Worm (Caenorhabditis elegans) whole organism, L4/young adult: ENCODE data around the gene K09C4.2.

ENCODE experiments used
- W03F9.2 ChIP-seq: fragments of 150-350 bp; optimal IDR thresholded peaks from 2 replicates; lab custom pipeline; 2014; ENCODE audit warnings: missing biosample characterization, missing genetic modification characterization
- dao-5 ChIP-seq: sonication (generic microtip); optimal IDR thresholded peaks from 2 replicates; lab custom pipeline; 2016; ENCODE audit warnings: missing genotype, missing genetic modification characterization, moderate library complexity, missing compliant biosample characterization
- him-1 ChIP-seq: sonication (generic microtip); optimal IDR thresholded peaks from 2 replicates; lab custom pipeline; 2016; ENCODE audit warnings: missing genotype, missing genetic modification reagents, missing genetic modification characterization, missing compliant biosample characterization

ce11 chrX:3297812-3298211 lies 1.5 kb downstream of the K09C4.2 start:
- TF ChIP-seq him-1 (no peak), W03F9.2 (tag; lab: Kevin White, UChicago) (no peak), dao-5 (tag; lab: Kevin White, UChicago) (no peak)
